Worm (Caenorhabditis elegans) whole organism, L3 larva: ENCODE measurements around the gene oig-2.
A peak's percentile ranks its signal among the peaks of the same experiment; 100 is the strongest.

ENCODE experiments used
- R02D3.7 ChIP-seq: fragments of 150-350 bp; optimal IDR thresholded peaks from 2 replicates; lab custom pipeline; 2014; ENCODE audit warnings: missing biosample characterization, missing genetic modification characterization
- ZK546.5 ChIP-seq: sonication (generic microtip); optimal IDR thresholded peaks from 2 replicates; lab custom pipeline; 2017; ENCODE audit warnings: missing biosample characterization, missing genetic modification characterization
- aly-2 ChIP-seq: fragments of 150-350 bp; optimal IDR thresholded peaks from 2 replicates; lab custom pipeline; 2014; ENCODE audit warnings: missing biosample characterization, missing genetic modification characterization
- ama-1 ChIP-seq: fragments of 150-350 bp; optimal IDR thresholded peaks from 2 replicates; lab custom pipeline; 2018
- ceh-16 ChIP-seq: sonication (generic microtip); optimal IDR thresholded peaks from 2 replicates; lab custom pipeline; 2017; ENCODE audit warnings: missing biosample characterization, missing genetic modification characterization
- ceh-28 ChIP-seq: fragments of 150-350 bp; optimal IDR thresholded peaks from 2 replicates; lab custom pipeline; 2014; ENCODE audit warnings: missing biosample characterization, missing genetic modification reagents, missing genetic modification characterization
- ceh-82 ChIP-seq: fragments of 150-350 bp; optimal IDR thresholded peaks from 2 replicates; lab custom pipeline; 2014; ENCODE audit warnings: missing biosample characterization, missing genetic modification characterization
- egl-27 ChIP-seq: sonication (generic microtip); optimal IDR thresholded peaks from 4 replicates; lab custom pipeline; 2017; ENCODE audit warnings: missing biosample characterization, missing genetic modification reagents, missing genetic modification characterization
- egl-5 ChIP-seq: fragments of 150-350 bp; optimal IDR thresholded peaks from 2 replicates; lab custom pipeline; 2017; ENCODE audit warnings: missing biosample characterization, missing genetic modification reagents, missing genetic modification characterization, inconsistent platforms
- elt-1 ChIP-seq: fragments of 150-350 bp; optimal IDR thresholded peaks from 2 replicates; lab custom pipeline; 2014; ENCODE audit warnings: missing biosample characterization, missing genetic modification characterization
- elt-2 ChIP-seq: sonication (generic microtip); optimal IDR thresholded peaks from 2 replicates; lab custom pipeline; 2016; ENCODE audit warnings: missing genetic modification reagents, mild to moderate bottlenecking, missing genetic modification characterization, missing compliant biosample characterization
- eor-1 ChIP-seq, 2 experiments: fragments of 150-350 bp; optimal IDR thresholded peaks; 2 replicates each; lab custom pipeline; 2014 to 2018; ENCODE audit warnings: missing biosample characterization in 2 of 2, missing genetic modification characterization in 2 of 2
- fkh-2 ChIP-seq: fragments of 150-350 bp; optimal IDR thresholded peaks from 2 replicates; lab custom pipeline; 2014; ENCODE audit warnings: missing biosample characterization, missing genetic modification reagents, missing genetic modification characterization
- hmg-11 ChIP-seq: sonication (generic microtip); optimal IDR thresholded peaks from 2 replicates; lab custom pipeline; 2016; ENCODE audit warnings: missing genetic modification characterization, missing compliant biosample characterization
- lin-15B ChIP-seq: fragments of 150-350 bp; optimal IDR thresholded peaks from 2 replicates; lab custom pipeline; 2014; ENCODE audit warnings: missing biosample characterization, missing genetic modification characterization
- lin-39 ChIP-seq: fragments of 150-350 bp; optimal IDR thresholded peaks from 2 replicates; lab custom pipeline; 2018; ENCODE audit warnings: missing biosample characterization, missing genetic modification reagents, missing genetic modification characterization
- lsy-12 ChIP-seq: sonication (generic microtip); optimal IDR thresholded peaks from 2 replicates; lab custom pipeline; 2016; ENCODE audit warnings: mild to moderate bottlenecking, missing genetic modification characterization, missing compliant biosample characterization
- mml-1 ChIP-seq: fragments of 150-350 bp; sonication (generic microtip); optimal IDR thresholded peaks from 3 replicates; lab custom pipeline; 2014; ENCODE audit warnings: missing biosample characterization, missing genetic modification characterization
- nfya-1 ChIP-seq: sonication (generic microtip); optimal IDR thresholded peaks from 2 replicates; lab custom pipeline; 2017; ENCODE audit warnings: missing genetic modification characterization, mild to moderate bottlenecking, missing compliant biosample characterization, antibody characterized with exemption, moderate library complexity; ENCODE audit not compliant: insufficient read depth
- nhr-11 ChIP-seq: fragments of 150-350 bp; optimal IDR thresholded peaks from 2 replicates; lab custom pipeline; 2014; ENCODE audit warnings: missing biosample characterization, missing genetic modification characterization
- nhr-12 ChIP-seq: fragments of 150-350 bp; optimal IDR thresholded peaks from 2 replicates; lab custom pipeline; 2014; ENCODE audit warnings: missing biosample characterization, missing genetic modification characterization
- nhr-23 ChIP-seq: fragments of 150-350 bp; optimal IDR thresholded peaks from 2 replicates; lab custom pipeline; 2014; ENCODE audit warnings: missing biosample characterization, missing genetic modification reagents, missing genetic modification characterization
- nhr-25 ChIP-seq: sonication (generic microtip); optimal IDR thresholded peaks from 2 replicates; lab custom pipeline; 2017; ENCODE audit warnings: missing biosample characterization, missing genetic modification characterization
- nhr-67 ChIP-seq: fragments of 150-350 bp; optimal IDR thresholded peaks from 2 replicates; lab custom pipeline; 2014; ENCODE audit warnings: missing biosample characterization, missing genetic modification characterization
- nhr-76 ChIP-seq: fragments of 150-350 bp; sonication (generic microtip); optimal IDR thresholded peaks from 5 replicates; lab custom pipeline; 2014; ENCODE audit warnings: missing biosample characterization, missing genetic modification characterization
- nhr-77 ChIP-seq: fragments of 150-350 bp; optimal IDR thresholded peaks from 2 replicates; lab custom pipeline; 2014; ENCODE audit warnings: missing biosample characterization, missing genetic modification characterization
- pha-4 ChIP-seq: fragments of 150-350 bp; optimal IDR thresholded peaks from 2 replicates; lab custom pipeline; 2014; ENCODE audit warnings: missing biosample characterization, missing genetic modification reagents, missing genetic modification characterization
- pqm-1 ChIP-seq: fragments of 150-350 bp; optimal IDR thresholded peaks from 2 replicates; lab custom pipeline; 2017; ENCODE audit warnings: missing biosample characterization, missing genetic modification characterization, inconsistent platforms
- sea-2 ChIP-seq: fragments of 150-350 bp; sonication (generic microtip); optimal IDR thresholded peaks from 4 replicates; lab custom pipeline; 2014; ENCODE audit warnings: missing biosample characterization, missing genetic modification reagents, missing genetic modification characterization
- skn-1 ChIP-seq: fragments of 150-350 bp; optimal IDR thresholded peaks from 2 replicates; lab custom pipeline; 2014; ENCODE audit warnings: missing biosample characterization, missing genetic modification characterization
- snpc-4 ChIP-seq: fragments of 150-350 bp; optimal IDR thresholded peaks from 2 replicates; lab custom pipeline; 2014; ENCODE audit warnings: missing biosample characterization, missing genetic modification characterization
- tbx-2 ChIP-seq: sonication (generic microtip); optimal IDR thresholded peaks from 2 replicates; lab custom pipeline; 2016; ENCODE audit warnings: mild to moderate bottlenecking, missing genetic modification characterization, missing compliant biosample characterization
- unc-39 ChIP-seq: sonication (generic microtip); optimal IDR thresholded peaks from 4 replicates; lab custom pipeline; 2017; ENCODE audit warnings: missing biosample characterization, missing genetic modification characterization
- ztf-11 ChIP-seq: fragments of 150-350 bp; optimal IDR thresholded peaks from 2 replicates; lab custom pipeline; 2014; ENCODE audit warnings: missing biosample characterization, missing genetic modification characterization
- ztf-4 ChIP-seq: fragments of 150-350 bp; optimal IDR thresholded peaks from 2 replicates; lab custom pipeline; 2014; ENCODE audit warnings: missing biosample characterization, missing genetic modification characterization

Gene oig-2

ce11 chrII:12991594-12991993, 16.4 kb downstream of the oig-2 start:
- TF ChIP-seq nhr-23 (tag; lab: Kevin White, UChicago) (no peak), nhr-25 (tag; lab: Kevin White, UChicago) (peak; percentile 62), elt-1 (tag; lab: Kevin White, UChicago) (peak; percentile 71), ceh-16 (tag; lab: Kevin White, UChicago) (no peak)
- TF ChIP-seq, all 47 proteins: peak for 2

ce11 chrII:12990964-12991593, 16.9 kb downstream of the oig-2 start:
- TF ChIP-seq lin-15B (tag; lab: Kevin White, UChicago) (no peak), skn-1 (tag; lab: Kevin White, UChicago) (no peak), unc-39 (no peak), mml-1 (tag; lab: Kevin White, UChicago) (no peak)

- TF ChIP-seq mml-1 (tag; lab: Kevin White, UChicago) (no peak), egl-5 (tag; lab: Kevin White, UChicago) (no peak), aly-2 (tag; lab: Kevin White, UChicago) (no peak), nhr-76 (tag; lab: Kevin White, UChicago) (no peak), egl-27 (tag; lab: Kevin White, UChicago) (no peak), tbx-2 (no peak), fkh-2 (tag; lab: Kevin White, UChicago) (no peak), R02D3.7 (tag; lab: Kevin White, UChicago) (no peak), elt-2 (tag; lab: Kevin White, UChicago) (no peak), lin-15B (tag; lab: Kevin White, UChicago) (no peak), nhr-67 (tag; lab: Kevin White, UChicago) (no peak), ama-1 (lab: Kevin White, UChicago) (no peak), pha-4 (tag; lab: Kevin White, UChicago) (no peak), hmg-11 (tag; lab: Kevin White, UChicago) (no peak)
Observed at ce11 chrII:12990191-12990590, 17.8 kb downstream of the oig-2 start.

ce11 chrII:12987799-12988198, 20.2 kb downstream of the oig-2 start:
- no peak for TF ChIP-seq ceh-82 (tag; lab: Kevin White, UChicago)
- no peak for TF ChIP-seq ztf-11 (tag; lab: Kevin White, UChicago)
- TF ChIP-seq egl-27 (tag; lab: Kevin White, UChicago): no peak
- no peak for TF ChIP-seq skn-1 (tag; lab: Kevin White, UChicago)
- TF ChIP-seq eor-1 (tag; optimal IDR thresholded peaks at IDR 0.05; lab: Kevin White, UChicago): no peak
- TF ChIP-seq nhr-25 (tag; lab: Kevin White, UChicago): no peak
- TF ChIP-seq ztf-4 (tag; lab: Kevin White, UChicago): no peak
- TF ChIP-seq nhr-77: no peak
- TF ChIP-seq ceh-16 (tag; lab: Kevin White, UChicago): no peak
- TF ChIP-seq lsy-12 (tag; lab: Kevin White, UChicago): no peak
- TF ChIP-seq tbx-2: no peak
- no peak for TF ChIP-seq pqm-1 (tag; lab: Kevin White, UChicago)

- TF ChIP-seq skn-1 (tag; lab: Kevin White, UChicago): no peak
- TF ChIP-seq elt-1 (tag; lab: Kevin White, UChicago): no peak
- TF ChIP-seq ama-1 (lab: Kevin White, UChicago): no peak
- TF ChIP-seq sea-2: no peak
- no peak for TF ChIP-seq nhr-11
- no peak for TF ChIP-seq ztf-11 (tag; lab: Kevin White, UChicago)
- no peak for TF ChIP-seq nhr-12 (tag; lab: Kevin White, UChicago)
- no peak for TF ChIP-seq ceh-16 (tag; lab: Kevin White, UChicago)
- TF ChIP-seq lsy-12 (tag; lab: Kevin White, UChicago): no peak
- TF ChIP-seq lin-39 (tag; lab: Kevin White, UChicago): no peak
- TF ChIP-seq nfya-1: no peak
- no peak for TF ChIP-seq snpc-4 (tag; lab: Kevin White, UChicago)
- TF ChIP-seq unc-39: no peak
- no peak for TF ChIP-seq ceh-28 (tag; lab: Kevin White, UChicago)
- TF ChIP-seq ZK546.5 (tag; lab: Kevin White, UChicago): no peak
- TF ChIP-seq R02D3.7 (tag; lab: Kevin White, UChicago): no peak
- no peak for TF ChIP-seq aly-2 (tag; lab: Kevin White, UChicago)
- TF ChIP-seq eor-1 (tag; optimal IDR thresholded peaks at IDR 0.05; lab: Kevin White, UChicago): no peak
- TF ChIP-seq ztf-4 (tag; lab: Kevin White, UChicago): no peak
Observed at ce11 chrII:12985813-12986212, 22.2 kb downstream of the oig-2 start.
